Worm (Caenorhabditis elegans) whole organism, young adult: ENCODE data around the gene scl-8.

Experiments used
- C06A6.2 ChIP-seq: fragments of 200-800 bp; sonication (Bioruptor generic); conservative IDR thresholded peaks from 2 replicates; pipeline ENCODE4 v1.3.6; 2022; ENCODE audit warnings: missing genetic modification characterization, missing compliant biosample characterization
- F10E7.11 ChIP-seq: sonication (generic microtip); optimal IDR thresholded peaks from 2 replicates; lab custom pipeline; 2017; ENCODE audit warnings: mild to moderate bottlenecking, missing genetic modification characterization, moderate library complexity, missing compliant biosample characterization
- F22D6.2 ChIP-seq: sonication (generic microtip); optimal IDR thresholded peaks from 2 replicates; lab custom pipeline; 2016; ENCODE audit warnings: mild to moderate bottlenecking, missing genetic modification characterization, missing compliant biosample characterization
- F23B12.7 ChIP-seq: sonication (generic microtip); optimal IDR thresholded peaks from 2 replicates; lab custom pipeline; 2017; ENCODE audit warnings: missing genetic modification characterization, mild to moderate bottlenecking, missing compliant biosample characterization, antibody characterized with exemption, moderate library complexity; ENCODE audit not compliant: insufficient read depth
- F49E8.2 ChIP-seq: sonication (generic microtip); optimal IDR thresholded peaks from 3 replicates; lab custom pipeline; 2017; ENCODE audit warnings: missing genetic modification characterization, mild to moderate bottlenecking, missing compliant biosample characterization, antibody characterized with exemption, moderate library complexity; ENCODE audit not compliant: insufficient read depth
- F57C9.4 ChIP-seq: sonication (generic microtip); optimal IDR thresholded peaks from 2 replicates; lab custom pipeline; 2017; ENCODE audit warnings: mild to moderate bottlenecking, missing genetic modification characterization, missing compliant biosample characterization
- K11D2.4 ChIP-seq: fragments of 200-800 bp; sonication (Bioruptor generic); IDR thresholded peaks from 2 replicates; pipeline ENCODE4 v1.3.6; 2022; ENCODE audit warnings: missing genetic modification reagents, missing genetic modification characterization, missing compliant biosample characterization
- Y53F4B.3 ChIP-seq: fragments of 200-800 bp; sonication (Bioruptor generic); IDR thresholded peaks from 2 replicates; pipeline ENCODE4 v1.3.6; 2022; ENCODE audit warnings: missing genetic modification reagents, missing genetic modification characterization, missing compliant biosample characterization
- Y56A3A.18 ChIP-seq: fragments of 200-800 bp; sonication (Bioruptor generic); IDR thresholded peaks from 2 replicates; pipeline ENCODE4 v1.3.6; 2022; ENCODE audit warnings: missing genetic modification reagents, missing genetic modification characterization, missing compliant biosample characterization
- ZK185.1 ChIP-seq: sonication (generic microtip); optimal IDR thresholded peaks from 2 replicates; lab custom pipeline; 2016; ENCODE audit warnings: mild to moderate bottlenecking, missing genetic modification characterization, missing compliant biosample characterization; ENCODE audit not compliant: poor library complexity, severe bottlenecking
- ama-1 ChIP-seq, 3 experiments: fragments of 150-350 bp in 1 of 3; sonication (generic microtip) in 2 of 3; optimal IDR thresholded peaks; 2 replicates each; lab custom pipeline; 2014 to 2018; ENCODE audit warnings: missing biosample characterization in 2 of 3, missing genetic modification characterization in 2 of 3, missing genetic modification reagents in 2 of 3
- attf-3 ChIP-seq: fragments of 200-800 bp; sonication (Bioruptor generic); conservative IDR thresholded peaks from 2 replicates; pipeline ENCODE4 v1.3.6; 2022; ENCODE audit warnings: missing genetic modification reagents, missing genetic modification characterization, missing compliant biosample characterization
- cebp-2 ChIP-seq: fragments of 200-800 bp; sonication (Bioruptor generic); IDR thresholded peaks from 2 replicates; pipeline ENCODE4 v1.3.6; 2022; ENCODE audit warnings: missing genetic modification characterization, missing compliant biosample characterization
- ceh-27 ChIP-seq: fragments of 200-800 bp; sonication (Bioruptor generic); optimal IDR thresholded peaks from 2 replicates; lab custom pipeline; 2018; ENCODE audit warnings: mild to moderate bottlenecking, missing genetic modification characterization, moderate library complexity, missing compliant biosample characterization
- ceh-58 ChIP-seq: fragments of 200-800 bp; sonication (Bioruptor generic); IDR thresholded peaks from 2 replicates; pipeline ENCODE4 v1.3.6; 2022; ENCODE audit warnings: missing genetic modification characterization, missing compliant biosample characterization
- ceh-79 ChIP-seq: sonication (generic microtip); optimal IDR thresholded peaks from 2 replicates; lab custom pipeline; 2017; ENCODE audit warnings: mild to moderate bottlenecking, missing genetic modification characterization, missing compliant biosample characterization
- dpl-1 ChIP-seq: fragments of 150-350 bp; optimal IDR thresholded peaks from 2 replicates; lab custom pipeline; 2014; ENCODE audit warnings: missing biosample characterization, missing genetic modification reagents, missing genetic modification characterization
- egrh-3 ChIP-seq: fragments of 200-800 bp; sonication (Bioruptor generic); IDR thresholded peaks from 2 replicates; pipeline ENCODE4 v1.3.6; 2022; ENCODE audit warnings: missing genetic modification reagents, missing genetic modification characterization, missing compliant biosample characterization
- ekl-4 ChIP-seq: fragments of 200-800 bp; sonication (Bioruptor generic); IDR thresholded peaks from 2 replicates; pipeline ENCODE4 v1.3.6; 2022; ENCODE audit warnings: missing genetic modification reagents, missing genetic modification characterization, missing compliant biosample characterization
- ets-4 ChIP-seq: fragments of 200-800 bp; sonication (Bioruptor generic); optimal IDR thresholded peaks from 2 replicates; lab custom pipeline; 2018; ENCODE audit warnings: mild to moderate bottlenecking, missing genetic modification characterization, missing compliant biosample characterization
- fkh-3 ChIP-seq: sonication (generic microtip); optimal IDR thresholded peaks from 2 replicates; lab custom pipeline; 2016; ENCODE audit warnings: mild to moderate bottlenecking, missing genetic modification characterization, missing compliant biosample characterization
- hmg-20 ChIP-seq: fragments of 200-800 bp; sonication (Bioruptor generic); IDR thresholded peaks from 2 replicates; pipeline ENCODE4 v1.3.6; 2022; ENCODE audit warnings: missing genetic modification reagents, missing genetic modification characterization, missing compliant biosample characterization
- hrde-1 ChIP-seq: sonication (generic microtip); optimal IDR thresholded peaks from 2 replicates; lab custom pipeline; 2016; ENCODE audit warnings: missing genetic modification characterization, mild to moderate bottlenecking, missing compliant biosample characterization, moderate library complexity, missing genotype, missing genetic modification reagents, borderline replicate concordance
- lin-26 ChIP-seq: fragments of 200-800 bp; sonication (Bioruptor generic); IDR thresholded peaks from 2 replicates; pipeline ENCODE4 v1.3.6; 2022; ENCODE audit warnings: missing genetic modification reagents, missing genetic modification characterization, missing compliant biosample characterization
- lin-40 ChIP-seq: sonication (generic microtip); optimal IDR thresholded peaks from 2 replicates; lab custom pipeline; 2016; ENCODE audit warnings: missing genetic modification characterization, mild to moderate bottlenecking, missing compliant biosample characterization, missing genotype, missing genetic modification reagents
- lir-1 ChIP-seq: fragments of 200-800 bp; sonication (Bioruptor generic); conservative IDR thresholded peaks from 2 replicates; pipeline ENCODE4 v1.3.6; 2022; ENCODE audit warnings: missing genetic modification reagents, missing genetic modification characterization, missing compliant biosample characterization
- lsy-27 ChIP-seq: sonication (generic microtip); optimal IDR thresholded peaks from 2 replicates; lab custom pipeline; 2017; ENCODE audit warnings: missing genetic modification characterization, mild to moderate bottlenecking, missing compliant biosample characterization, antibody characterized with exemption, missing genotype, borderline replicate concordance; ENCODE audit not compliant: insufficient read depth
- madf-3 ChIP-seq: fragments of 200-800 bp; sonication (Bioruptor generic); IDR thresholded peaks from 2 replicates; pipeline ENCODE4 v1.3.6; 2022; ENCODE audit warnings: missing genetic modification reagents, missing genetic modification characterization, missing compliant biosample characterization
- madf-6 ChIP-seq: fragments of 200-800 bp; sonication (Bioruptor generic); IDR thresholded peaks from 2 replicates; pipeline ENCODE4 v1.3.6; 2022; ENCODE audit warnings: missing genetic modification reagents, missing genetic modification characterization, missing compliant biosample characterization
- mcd-1 ChIP-seq: fragments of 200-800 bp; sonication (Bioruptor generic); IDR thresholded peaks from 2 replicates; pipeline ENCODE4 v1.3.6; 2022; ENCODE audit warnings: missing genetic modification reagents, missing genetic modification characterization, missing compliant biosample characterization
- mxl-1 ChIP-seq: sonication (generic microtip); optimal IDR thresholded peaks from 2 replicates; lab custom pipeline; 2016; ENCODE audit warnings: missing genetic modification characterization, missing compliant biosample characterization
- nhr-179 ChIP-seq: sonication (generic microtip); optimal IDR thresholded peaks from 2 replicates; lab custom pipeline; 2016; ENCODE audit warnings: mild to moderate bottlenecking, missing genetic modification characterization, missing compliant biosample characterization
- nhr-90 ChIP-seq: sonication (generic microtip); optimal IDR thresholded peaks from 2 replicates; lab custom pipeline; 2016; ENCODE audit warnings: missing genotype, mild to moderate bottlenecking, missing genetic modification characterization, missing compliant biosample characterization
- rec-8 ChIP-seq, 2 experiments: sonication (generic microtip); optimal IDR thresholded peaks; 2 replicates each; lab custom pipeline; 2016; ENCODE audit warnings: mild to moderate bottlenecking in 2 of 2, missing genetic modification characterization in 2 of 2, missing genetic modification reagents in 2 of 2, missing genotype in 2 of 2, missing biosample characterization in 1 of 2, missing compliant biosample characterization in 1 of 2, moderate library complexity in 1 of 2
- repo-1 ChIP-seq: sonication (generic microtip); optimal IDR thresholded peaks from 2 replicates; lab custom pipeline; 2017; ENCODE audit warnings: mild to moderate bottlenecking, missing genetic modification characterization, missing compliant biosample characterization
- snpc-3.4 ChIP-seq: sonication (generic microtip); optimal IDR thresholded peaks from 2 replicates; lab custom pipeline; 2017; ENCODE audit warnings: missing genetic modification characterization, mild to moderate bottlenecking, missing compliant biosample characterization, antibody characterized with exemption, moderate library complexity, missing genotype, missing genetic modification reagents
- unc-130 ChIP-seq: sonication (generic microtip); optimal IDR thresholded peaks from 2 replicates; lab custom pipeline; 2016; ENCODE audit warnings: missing genetic modification reagents, missing genetic modification characterization, missing compliant biosample characterization
- xnd-1 ChIP-seq: sonication (generic microtip); optimal IDR thresholded peaks from 2 replicates; lab custom pipeline; 2016; ENCODE audit warnings: missing genotype, missing genetic modification reagents, missing genetic modification characterization, missing compliant biosample characterization
- zim-3 ChIP-seq: sonication (generic microtip); optimal IDR thresholded peaks from 2 replicates; lab custom pipeline; 2017; ENCODE audit warnings: mild to moderate bottlenecking, missing genetic modification characterization, moderate library complexity, missing compliant biosample characterization
- ztf-18 ChIP-seq: sonication (generic microtip); optimal IDR thresholded peaks from 2 replicates; lab custom pipeline; 2016; ENCODE audit warnings: missing genotype, mild to moderate bottlenecking, missing genetic modification characterization, missing compliant biosample characterization
- ztf-22 ChIP-seq: fragments of 200-800 bp; sonication (Bioruptor generic); optimal IDR thresholded peaks from 2 replicates; lab custom pipeline; 2018; ENCODE audit warnings: mild to moderate bottlenecking, missing genetic modification characterization, moderate library complexity, missing compliant biosample characterization
- ztf-25 ChIP-seq: fragments of 200-800 bp; sonication (Bioruptor generic); IDR thresholded peaks from 2 replicates; pipeline ENCODE4 v1.3.6; 2022; ENCODE audit warnings: missing genetic modification reagents, missing genetic modification characterization, missing compliant biosample characterization
- ztf-26 ChIP-seq: sonication (generic microtip); optimal IDR thresholded peaks from 2 replicates; lab custom pipeline; 2017; ENCODE audit warnings: missing genetic modification characterization, missing compliant biosample characterization
- ztf-6 ChIP-seq: fragments of 200-800 bp; sonication (Bioruptor generic); IDR thresholded peaks from 2 replicates; pipeline ENCODE4 v1.3.6; 2022; ENCODE audit warnings: missing genetic modification reagents, missing genetic modification characterization, missing compliant biosample characterization

scl-8 gene

ce11 chrIV:13080185-13080584, 8.6 kb downstream of the scl-8 start:
- no peak for TF ChIP-seq ZK185.1
- no peak for TF ChIP-seq egrh-3 (GFP tag; lab: Robert Waterston, UW)

- TF ChIP-seq ztf-25 (GFP tag; lab: Robert Waterston, UW) = no peak
- TF ChIP-seq dpl-1 = no peak
- TF ChIP-seq repo-1 (tag; lab: Kevin White, UChicago) = peak; percentile 40
- TF ChIP-seq F57C9.4 (tag; lab: Kevin White, UChicago) = no peak
- TF ChIP-seq ceh-79 = no peak
- no peak for TF ChIP-seq lir-1 (GFP tag; lab: Robert Waterston, UW)
- TF ChIP-seq madf-6 (GFP tag; lab: Robert Waterston, UW) = 0 out of 2 replicates have a peak, but pooled peaks have one; percentile 6
- peak; percentile 31 for TF ChIP-seq ama-1 (optimal IDR thresholded peaks at IDR 0.05; lab: Kevin White, UChicago)
- no peak for TF ChIP-seq ama-1 (GFP tag; optimal IDR thresholded peaks at IDR 0.05; lab: Kevin White, UChicago)
- TF ChIP-seq fkh-3 (tag; lab: Kevin White, UChicago) = no peak
- TF ChIP-seq mxl-1 (tag; lab: Kevin White, UChicago) = no peak
- TF ChIP-seq ceh-27 = no peak
- TF ChIP-seq ets-4 (GFP tag; lab: Kevin White, UChicago) = no peak
- no peak for TF ChIP-seq attf-3 (GFP tag; lab: Robert Waterston, UW)
- no peak for TF ChIP-seq unc-130 (GFP tag; lab: Kevin White, UChicago)
Measured at ce11 chrIV:13080861-13081260, 9.3 kb downstream of the scl-8 start.

ce11 chrIV:13082106-13082505, 10.6 kb downstream of the scl-8 start:
- TF ChIP-seq F49E8.2 (tag; lab: Kevin White, UChicago) (no peak), ztf-6 (no peak), madf-6 (GFP tag; lab: Robert Waterston, UW) (no peak), ztf-22 (GFP tag; lab: Kevin White, UChicago) (no peak), lin-26 (peak; percentile 60; the same call in 1 of the 2 replicates), ceh-79 (no peak), ekl-4 (no peak), snpc-3.4 (tag; lab: Kevin White, UChicago) (no peak), cebp-2 (GFP tag; lab: Robert Waterston, UW) (no peak), F22D6.2 (tag; lab: Kevin White, UChicago) (no peak), nhr-90 (tag; lab: Kevin White, UChicago) (no peak), madf-3 (GFP tag; lab: Robert Waterston, UW) (no peak), ama-1 (optimal IDR thresholded peaks at IDR 0.05; lab: Kevin White, UChicago) (peak; percentile 81), ama-1 (GFP tag; optimal IDR thresholded peaks at IDR 0.05; lab: Kevin White, UChicago) (no peak), nhr-179 (tag; lab: Kevin White, UChicago) (no peak), F23B12.7 (tag; lab: Kevin White, UChicago) (no peak), Y56A3A.18 (GFP tag; lab: Robert Waterston, UW) (no peak), mxl-1 (tag; lab: Kevin White, UChicago) (no peak), xnd-1 (tag; lab: Kevin White, UChicago) (no peak), dpl-1 (no peak), zim-3 (tag; lab: Kevin White, UChicago) (no peak), ZK185.1 (no peak), lsy-27 (tag; lab: Kevin White, UChicago) (no peak), ztf-26 (tag; lab: Kevin White, UChicago) (peak; percentile 27), rec-8 (tag; optimal IDR thresholded peaks at IDR 0.05; lab: Kevin White, UChicago) (no peak), C06A6.2 (GFP tag; lab: Robert Waterston, UW) (no peak), Y53F4B.3 (no peak), ztf-18 (no peak), K11D2.4 (GFP tag; lab: Robert Waterston, UW) (0 out of 2 replicates have a peak, but pooled peaks have one; percentile 56), ceh-58 (GFP tag; lab: Robert Waterston, UW) (no peak), F10E7.11 (tag; lab: Kevin White, UChicago) (no peak), hmg-20 (GFP tag; lab: Robert Waterston, UW) (no peak), lin-40 (no peak), hrde-1 (tag; lab: Kevin White, UChicago) (no peak), mcd-1 (GFP tag; lab: Robert Waterston, UW) (peak; percentile 28; the same call in 1 of the 2 replicates)
